Fruit fly (Drosophila melanogaster): Measurements from ENCODE around the gene CG17108.

dm6 chr2L:10677715-10678088, 16.2 kb downstream of the CG17108 start:
- TF ChIP-seq CG8478 (optimal IDR thresholded peaks at IDR 0.05) (no peak), CTCF (optimal IDR thresholded peaks at IDR 0.05) (no peak)
